Worm (Caenorhabditis elegans) whole organism, late embryonic: ENCODE measurements around the gene K08D9.10.

Experiments used
- C08G9.2 ChIP-seq: sonication (generic microtip); optimal IDR thresholded peaks from 2 replicates; lab custom pipeline; 2016; ENCODE audit warnings: mild to moderate bottlenecking, missing genetic modification characterization, moderate library complexity, missing compliant biosample characterization
- C38D4.7 ChIP-seq: fragments of 200-800 bp; sonication (Bioruptor generic); optimal IDR thresholded peaks from 2 replicates; lab custom pipeline; 2018; ENCODE audit warnings: mild to moderate bottlenecking, missing genetic modification characterization, moderate library complexity, missing compliant biosample characterization
- K02D7.2 ChIP-seq: sonication (generic microtip); optimal IDR thresholded peaks from 2 replicates; lab custom pipeline; 2017; ENCODE audit warnings: mild to moderate bottlenecking, missing genetic modification characterization, missing compliant biosample characterization
- Y22D7AL.16 ChIP-seq: sonication (generic microtip); optimal IDR thresholded peaks from 2 replicates; lab custom pipeline; 2016; ENCODE audit warnings: missing genetic modification characterization, missing compliant biosample characterization
- ahr-1 ChIP-seq: sonication (generic microtip); optimal IDR thresholded peaks from 2 replicates; lab custom pipeline; 2016; ENCODE audit warnings: missing genetic modification characterization, missing compliant biosample characterization
- ceh-18 ChIP-seq: sonication (generic microtip); optimal IDR thresholded peaks from 2 replicates; lab custom pipeline; 2016; ENCODE audit warnings: missing genetic modification characterization, missing compliant biosample characterization
- ceh-19 ChIP-seq: fragments of 200-800 bp; sonication (Bioruptor generic); optimal IDR thresholded peaks from 2 replicates; lab custom pipeline; 2018; ENCODE audit warnings: mild to moderate bottlenecking, missing genetic modification characterization, missing compliant biosample characterization
- ceh-22 ChIP-seq: sonication (generic microtip); optimal IDR thresholded peaks from 2 replicates; lab custom pipeline; 2017; ENCODE audit warnings: missing biosample characterization, missing genetic modification characterization
- ceh-30 ChIP-seq: fragments of 150-350 bp; optimal IDR thresholded peaks from 2 replicates; lab custom pipeline; 2014; ENCODE audit warnings: missing biosample characterization, missing genetic modification characterization
- ceh-34 ChIP-seq: sonication (generic microtip); optimal IDR thresholded peaks from 2 replicates; lab custom pipeline; 2016; ENCODE audit warnings: mild to moderate bottlenecking, missing genetic modification characterization, missing compliant biosample characterization
- ceh-9 ChIP-seq: sonication (generic microtip); optimal IDR thresholded peaks from 2 replicates; lab custom pipeline; 2016; ENCODE audit warnings: mild to moderate bottlenecking, missing genetic modification characterization, inconsistent platforms, missing compliant biosample characterization
- dve-1 ChIP-seq: sonication (generic microtip); optimal IDR thresholded peaks from 2 replicates; lab custom pipeline; 2017; ENCODE audit warnings: antibody characterized with exemption, mild to moderate bottlenecking, missing genetic modification characterization, missing compliant biosample characterization
- elt-2 ChIP-seq: sonication (generic microtip); optimal IDR thresholded peaks from 2 replicates; lab custom pipeline; 2016; ENCODE audit warnings: missing genetic modification reagents, missing genetic modification characterization, missing compliant biosample characterization
- ets-4 ChIP-seq: sonication (generic microtip); optimal IDR thresholded peaks from 2 replicates; lab custom pipeline; 2016; ENCODE audit warnings: missing genetic modification characterization, missing compliant biosample characterization
- fax-1 ChIP-seq: sonication (generic microtip); optimal IDR thresholded peaks from 2 replicates; lab custom pipeline; 2016; ENCODE audit warnings: missing genotype, missing genetic modification characterization, missing compliant biosample characterization
- fkh-10 ChIP-seq: fragments of 150-350 bp; optimal IDR thresholded peaks from 2 replicates; lab custom pipeline; 2014; ENCODE audit warnings: missing biosample characterization, missing genetic modification reagents, missing genetic modification characterization
- fkh-6 ChIP-seq: sonication (generic microtip); optimal IDR thresholded peaks from 2 replicates; lab custom pipeline; 2016; ENCODE audit warnings: missing genetic modification characterization, missing compliant biosample characterization
- gmeb-2 ChIP-seq: sonication (generic microtip); optimal IDR thresholded peaks from 2 replicates; lab custom pipeline; 2016; ENCODE audit warnings: missing genetic modification characterization, inconsistent platforms, missing compliant biosample characterization
- hlh-13 ChIP-seq: fragments of 200-800 bp; sonication (Bioruptor generic); optimal IDR thresholded peaks from 2 replicates; lab custom pipeline; 2018; ENCODE audit warnings: mild to moderate bottlenecking, missing genetic modification characterization, missing compliant biosample characterization
- hlh-30 ChIP-seq: sonication (generic microtip); optimal IDR thresholded peaks from 2 replicates; lab custom pipeline; 2017; ENCODE audit warnings: antibody characterized with exemption, missing genetic modification characterization, missing compliant biosample characterization; ENCODE audit not compliant: insufficient read depth
- lin-11 ChIP-seq: fragments of 200-800 bp; sonication (Bioruptor generic); optimal IDR thresholded peaks from 2 replicates; lab custom pipeline; 2018; ENCODE audit warnings: mild to moderate bottlenecking, missing genetic modification characterization, missing compliant biosample characterization
- madf-2 ChIP-seq: sonication (generic microtip); optimal IDR thresholded peaks from 2 replicates; lab custom pipeline; 2017; ENCODE audit warnings: missing genetic modification characterization, missing compliant biosample characterization
- mec-3 ChIP-seq: sonication (generic microtip); optimal IDR thresholded peaks from 2 replicates; lab custom pipeline; 2016; ENCODE audit warnings: borderline replicate concordance, missing genetic modification characterization, missing compliant biosample characterization
- nfya-1 ChIP-seq: sonication (generic microtip); optimal IDR thresholded peaks from 2 replicates; lab custom pipeline; 2017; ENCODE audit warnings: missing genetic modification characterization, mild to moderate bottlenecking, missing compliant biosample characterization, antibody characterized with exemption, moderate library complexity
- nhr-11 ChIP-seq: fragments of 150-350 bp; optimal IDR thresholded peaks from 2 replicates; lab custom pipeline; 2014; ENCODE audit warnings: missing biosample characterization, missing genetic modification characterization
- npax-4 ChIP-seq: sonication (generic microtip); optimal IDR thresholded peaks from 2 replicates; lab custom pipeline; 2016; ENCODE audit warnings: missing genetic modification characterization, missing compliant biosample characterization
- pag-3 ChIP-seq: sonication (generic microtip); optimal IDR thresholded peaks from 2 replicates; lab custom pipeline; 2016; ENCODE audit warnings: missing compliant biosample characterization, missing genetic modification characterization, borderline replicate concordance
- pha-2 ChIP-seq: sonication (generic microtip); optimal IDR thresholded peaks from 2 replicates; lab custom pipeline; 2017; ENCODE audit warnings: mild to moderate bottlenecking, missing genetic modification characterization, missing compliant biosample characterization
- pha-4 ChIP-seq: fragments of 150-350 bp; optimal IDR thresholded peaks from 2 replicates; lab custom pipeline; 2018; ENCODE audit warnings: missing biosample characterization, missing genetic modification reagents, missing genetic modification characterization
- ref-2 ChIP-seq: sonication (generic microtip); optimal IDR thresholded peaks from 2 replicates; lab custom pipeline; 2016; ENCODE audit warnings: missing genetic modification characterization, missing compliant biosample characterization
- rnt-1 ChIP-seq: sonication (generic microtip); optimal IDR thresholded peaks from 2 replicates; lab custom pipeline; 2016; ENCODE audit warnings: missing genetic modification characterization, missing compliant biosample characterization
- sdc-2 ChIP-seq: sonication (generic microtip); optimal IDR thresholded peaks from 2 replicates; lab custom pipeline; 2016; ENCODE audit warnings: missing genotype, missing genetic modification characterization, missing compliant biosample characterization
- sox-4 ChIP-seq: sonication (generic microtip); optimal IDR thresholded peaks from 2 replicates; lab custom pipeline; 2017; ENCODE audit warnings: mild to moderate bottlenecking, missing genetic modification characterization, inconsistent platforms, missing compliant biosample characterization
- syd-9 ChIP-seq: sonication (generic microtip); optimal IDR thresholded peaks from 2 replicates; lab custom pipeline; 2016; ENCODE audit warnings: mild to moderate bottlenecking, missing genetic modification characterization, moderate library complexity, missing compliant biosample characterization
- tbx-2 ChIP-seq: sonication (generic microtip); optimal IDR thresholded peaks from 2 replicates; lab custom pipeline; 2016; ENCODE audit warnings: missing genetic modification characterization, missing compliant biosample characterization
- tbx-7 ChIP-seq: sonication (generic microtip); optimal IDR thresholded peaks from 2 replicates; lab custom pipeline; 2016; ENCODE audit warnings: missing genotype, missing genetic modification characterization, missing compliant biosample characterization
- ttx-3 ChIP-seq: sonication (generic microtip); optimal IDR thresholded peaks from 2 replicates; lab custom pipeline; 2016; ENCODE audit warnings: missing genetic modification reagents, missing genetic modification characterization, missing compliant biosample characterization
- unc-3 ChIP-seq, 2 experiments: fragments of 200-800 bp in 1 of 2; sonication (Bioruptor generic) in 1 of 2; sonication (generic microtip) in 1 of 2; conservative IDR thresholded peaks in 1 of 2; optimal IDR thresholded peaks in 1 of 2; 2 replicates each; pipeline versions ENCODE4 v1.3.6 to Lab custom; 2016 to 2022; ENCODE audit warnings: missing compliant biosample characterization in 2 of 2, missing genetic modification characterization in 2 of 2, missing genetic modification reagents in 1 of 2
- ztf-16 ChIP-seq: sonication (generic microtip); optimal IDR thresholded peaks from 2 replicates; lab custom pipeline; 2017; ENCODE audit warnings: missing genetic modification characterization, missing compliant biosample characterization

Gene K08D9.10

DNA sequence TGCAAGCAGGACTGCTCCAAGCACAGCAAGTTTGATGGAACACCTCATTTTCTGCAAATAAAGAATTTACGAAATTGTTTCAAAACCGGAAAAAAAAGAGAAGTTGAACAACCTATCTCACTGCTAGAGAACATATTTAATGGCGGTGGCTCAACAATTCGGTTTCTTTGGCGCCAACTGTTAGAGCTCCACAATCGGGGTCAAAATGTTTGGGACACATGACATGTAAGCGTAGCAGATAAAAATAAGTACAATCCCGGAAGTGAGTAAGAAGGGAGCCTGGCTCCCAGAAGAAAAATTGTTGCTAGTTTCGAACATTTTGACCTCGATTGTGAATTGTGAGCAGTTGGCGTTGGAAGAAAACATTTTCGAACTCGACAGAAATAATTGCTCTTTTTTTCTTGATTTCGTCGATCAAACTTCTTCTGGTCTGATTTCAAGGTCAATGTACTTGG, 28.5 kb downstream of the K08D9.10 start, which contains the start of gene T28A11.16:
T28A11.16 (minus strand) TSS at position 51 of the 455 bp plus-strand sequence.
- no peak for TF ChIP-seq ahr-1 (tag; lab: Kevin White, UChicago)
- no peak for TF ChIP-seq ceh-18
- no peak for TF ChIP-seq ets-4 (tag; lab: Kevin White, UChicago)
- TF ChIP-seq pha-2 (tag; lab: Kevin White, UChicago): no peak
- no peak for TF ChIP-seq sdc-2
- TF ChIP-seq mec-3 (tag; lab: Kevin White, UChicago): no peak
- TF ChIP-seq ref-2 (tag; lab: Kevin White, UChicago): no peak
- TF ChIP-seq, all 69 proteins: peak for 0

DNA sequence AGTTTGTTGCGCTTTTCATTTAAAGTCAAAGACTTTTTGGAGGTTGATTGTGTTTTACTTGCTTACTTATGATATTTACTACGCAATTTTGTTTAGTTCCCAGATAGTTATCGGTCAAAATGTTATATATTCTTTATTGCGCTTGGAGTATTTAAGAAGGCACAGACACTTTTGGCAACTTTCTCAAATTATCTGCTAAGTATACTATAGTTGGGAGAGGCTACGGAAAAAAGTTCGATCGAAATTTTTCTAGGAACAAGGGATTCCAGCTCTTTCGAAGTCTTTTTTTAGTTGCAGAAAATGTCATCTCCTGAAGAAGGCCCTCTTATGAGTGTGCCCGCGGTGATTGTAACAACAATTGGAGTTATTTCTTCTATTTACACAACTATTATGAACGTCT, 29.4 kb downstream of the K08D9.10 start, which contains the start of gene srbc-5:
srbc-5 (plus strand) TSS at position 301 of the 400 bp plus-strand sequence.
- TF ChIP-seq hlh-13 (GFP tag; lab: Kevin White, UChicago): no peak
- no peak for TF ChIP-seq pag-3
- TF ChIP-seq Y22D7AL.16: no peak
- TF ChIP-seq rnt-1 (tag; lab: Kevin White, UChicago): no peak
- TF ChIP-seq unc-3 (GFP tag; conservative IDR thresholded peaks at IDR 0.05; lab: Robert Waterston, UW): no peak
- no peak for TF ChIP-seq unc-3 (tag; optimal IDR thresholded peaks at IDR 0.05; lab: Kevin White, UChicago)
- TF ChIP-seq ztf-16: no peak
- TF ChIP-seq hlh-30 (tag; lab: Kevin White, UChicago): no peak
- no peak for TF ChIP-seq ceh-22 (tag; lab: Kevin White, UChicago)
- TF ChIP-seq C08G9.2 (tag; lab: Kevin White, UChicago): no peak
- TF ChIP-seq elt-2 (tag; lab: Kevin White, UChicago): no peak
- TF ChIP-seq mec-3 (tag; lab: Kevin White, UChicago): no peak
- no peak for TF ChIP-seq sox-4 (tag; lab: Kevin White, UChicago)
- no peak for TF ChIP-seq syd-9 (tag; lab: Kevin White, UChicago)
- TF ChIP-seq pha-2 (tag; lab: Kevin White, UChicago): no peak
- TF ChIP-seq dve-1 (tag; lab: Kevin White, UChicago): no peak
- TF ChIP-seq fkh-6 (tag; lab: Kevin White, UChicago): no peak
- no peak for TF ChIP-seq K02D7.2 (tag; lab: Kevin White, UChicago)
- TF ChIP-seq lin-11 (tag; lab: Kevin White, UChicago): no peak

DNA sequence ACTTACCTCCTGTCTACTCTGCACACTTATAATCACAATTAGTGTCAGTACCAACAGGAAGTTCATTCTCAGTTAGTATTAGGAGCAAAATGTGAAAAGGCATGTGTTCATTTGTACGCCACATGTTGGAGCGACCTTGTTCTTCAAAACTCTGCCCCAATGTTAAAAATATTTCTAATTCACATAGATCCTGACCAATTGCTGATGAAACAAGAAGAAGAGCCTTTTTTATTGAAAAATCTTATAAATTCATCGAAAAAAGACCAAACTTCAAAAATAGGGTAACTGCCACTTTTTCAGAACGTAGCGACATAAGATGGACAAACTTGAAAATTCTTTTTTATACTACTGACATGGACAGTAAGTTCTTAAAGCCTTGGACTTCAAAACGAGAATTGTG, 35.5 kb downstream of the K08D9.10 start, which contains the start of gene T28A11.17:
T28A11.17 (minus strand) TSS at position 101 of the 400 bp plus-strand sequence.
- TF ChIP-seq madf-2 (tag; lab: Kevin White, UChicago) (no peak), ztf-16 (no peak), fax-1 (no peak)

DNA sequence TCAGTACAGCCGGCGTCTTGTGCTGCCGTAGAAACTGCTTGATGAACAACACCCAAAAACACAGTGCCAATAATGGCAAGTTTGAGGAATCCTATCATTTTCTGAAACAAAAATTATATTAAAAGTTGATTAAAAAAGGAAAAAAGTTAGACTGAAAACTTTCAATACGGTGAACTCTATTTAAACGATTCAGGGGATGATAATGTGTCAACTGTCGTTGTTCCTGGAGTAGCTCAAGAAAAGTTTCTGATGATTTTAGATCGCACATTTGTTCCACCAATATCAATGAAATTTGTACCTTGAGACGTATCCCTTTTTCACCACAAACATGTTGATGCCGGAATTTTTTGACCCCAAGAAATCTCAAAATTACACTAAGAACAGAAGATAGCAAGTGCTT, 37.3 kb downstream of the K08D9.10 start, which contains the start of gene T28A11.18:
T28A11.18 (minus strand) TSS at position 101 of the 400 bp plus-strand sequence.
- TF ChIP-seq ceh-9 (no peak), sdc-2 (no peak), madf-2 (tag; lab: Kevin White, UChicago) (no peak), dve-1 (tag; lab: Kevin White, UChicago) (no peak), ceh-34 (no peak), sox-4 (tag; lab: Kevin White, UChicago) (no peak), ceh-19 (no peak), C38D4.7 (GFP tag; lab: Kevin White, UChicago) (no peak), gmeb-2 (tag; lab: Kevin White, UChicago) (no peak), tbx-2 (tag; lab: Kevin White, UChicago) (no peak)

DNA sequence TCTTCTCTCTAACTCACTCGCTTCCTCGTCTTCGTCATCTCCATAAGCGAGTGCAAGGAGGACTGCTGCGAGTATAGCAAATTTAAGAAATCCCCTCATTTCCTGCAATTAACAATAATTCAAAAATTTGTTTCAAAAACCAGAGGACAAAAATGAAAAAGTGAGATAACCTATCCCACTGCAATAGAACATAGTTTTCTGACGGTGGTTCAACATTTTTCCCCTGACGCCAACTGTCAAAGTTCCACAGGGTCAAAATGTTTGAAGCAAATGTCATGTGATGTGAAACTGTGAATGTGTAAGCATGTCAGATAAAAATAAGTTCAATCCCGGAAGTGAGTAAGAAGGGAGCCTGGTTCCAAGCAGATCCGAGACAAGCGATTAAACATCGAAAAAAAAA, 38.7 kb downstream of the K08D9.10 start, which contains the start of gene T28A11.19:
T28A11.19 (minus strand) TSS at position 108 of the 400 bp plus-strand sequence.
- no peak for TF ChIP-seq fkh-6 (tag; lab: Kevin White, UChicago)
- no peak for TF ChIP-seq ttx-3
- no peak for TF ChIP-seq pha-2 (tag; lab: Kevin White, UChicago)
- no peak for TF ChIP-seq ceh-9
- TF ChIP-seq hlh-30 (tag; lab: Kevin White, UChicago): no peak
- TF ChIP-seq fkh-10: no peak
- no peak for TF ChIP-seq pha-4
- TF ChIP-seq unc-3 (GFP tag; conservative IDR thresholded peaks at IDR 0.05; lab: Robert Waterston, UW): no peak
- no peak for TF ChIP-seq unc-3 (tag; optimal IDR thresholded peaks at IDR 0.05; lab: Kevin White, UChicago)
- no peak for TF ChIP-seq nfya-1 (tag; lab: Kevin White, UChicago)
- no peak for TF ChIP-seq ceh-30
- TF ChIP-seq sdc-2: no peak
- TF ChIP-seq npax-4: no peak
- TF ChIP-seq syd-9 (tag; lab: Kevin White, UChicago): no peak
- no peak for TF ChIP-seq tbx-7 (tag; lab: Kevin White, UChicago)
- TF ChIP-seq nhr-11: no peak
- TF ChIP-seq, all 69 proteins: peak for 0
